Worm (Caenorhabditis elegans): ENCODE data around the gene E01G6.2.

Gene E01G6.2

DNA sequence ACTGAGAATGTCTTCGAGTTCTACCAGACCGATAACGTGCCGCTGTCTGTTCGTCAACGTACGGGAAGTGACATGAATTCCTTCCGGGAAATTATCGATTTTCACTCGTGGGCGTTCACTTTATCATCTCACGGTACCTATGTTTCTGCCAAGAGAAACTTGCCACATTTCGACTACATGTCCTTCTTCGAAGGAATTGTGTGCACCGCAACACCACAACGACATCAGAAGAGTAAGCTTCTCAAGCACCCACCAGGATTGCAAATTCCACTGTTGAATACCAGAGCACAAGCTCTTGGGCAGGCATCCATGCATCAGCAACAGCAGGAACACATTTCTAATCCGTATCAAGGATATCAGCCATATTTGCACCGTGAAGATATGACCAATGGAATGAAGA, 27.7 kb downstream of the E01G6.2 start:
- no peak for TF ChIP-seq tbx-37 (GFP tag; conservative IDR thresholded peaks at IDR 0.05)
- TF ChIP-seq hmg-4 (GFP tag; optimal IDR thresholded peaks at IDR 0.05) = no peak
- TF ChIP-seq pes-1 (GFP tag; IDR thresholded peaks at IDR 0.05) = no peak
- no peak for TF ChIP-seq ets-7 (tag; optimal IDR thresholded peaks at IDR 0.05)
- TF ChIP-seq ama-1 (optimal IDR thresholded peaks at IDR 0.05) = no peak
- no peak for TF ChIP-seq tbx-11 (GFP tag; IDR thresholded peaks at IDR 0.05)
- TF ChIP-seq hmbx-1 (tag; optimal IDR thresholded peaks at IDR 0.05) = no peak

DNA sequence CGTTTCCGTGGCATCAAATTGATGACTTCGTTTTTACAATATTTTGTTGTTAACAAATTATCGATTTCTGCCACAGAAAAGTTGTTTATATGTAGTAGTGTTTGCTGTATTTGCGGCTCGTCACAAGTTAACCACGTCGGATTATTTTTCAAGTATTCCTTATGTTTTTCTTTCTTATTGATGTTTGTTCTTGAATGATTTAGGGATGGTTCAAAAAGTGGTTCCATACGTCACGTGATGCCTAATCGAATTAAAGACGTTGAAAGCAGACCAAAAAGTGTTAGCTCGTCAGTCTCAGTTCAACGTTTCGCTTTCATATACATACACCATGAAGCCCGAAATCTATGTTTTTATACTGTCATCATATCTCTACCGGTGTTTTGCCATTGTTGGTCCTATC, 29.1 kb downstream of the E01G6.2 start, which contains the start of gene lips-2:
Gene lips-2 (plus strand): TSS at position 301 of the 400 bp plus-strand sequence.
- no peak for TF ChIP-seq scrt-1 (GFP tag; IDR thresholded peaks at IDR 0.05)
- TF ChIP-seq tra-4 (tag; optimal IDR thresholded peaks at IDR 0.05) = no peak
- no peak for TF ChIP-seq ets-7 (tag; optimal IDR thresholded peaks at IDR 0.05)
- no peak for TF ChIP-seq ceh-36 (tag; optimal IDR thresholded peaks at IDR 0.05)

DNA sequence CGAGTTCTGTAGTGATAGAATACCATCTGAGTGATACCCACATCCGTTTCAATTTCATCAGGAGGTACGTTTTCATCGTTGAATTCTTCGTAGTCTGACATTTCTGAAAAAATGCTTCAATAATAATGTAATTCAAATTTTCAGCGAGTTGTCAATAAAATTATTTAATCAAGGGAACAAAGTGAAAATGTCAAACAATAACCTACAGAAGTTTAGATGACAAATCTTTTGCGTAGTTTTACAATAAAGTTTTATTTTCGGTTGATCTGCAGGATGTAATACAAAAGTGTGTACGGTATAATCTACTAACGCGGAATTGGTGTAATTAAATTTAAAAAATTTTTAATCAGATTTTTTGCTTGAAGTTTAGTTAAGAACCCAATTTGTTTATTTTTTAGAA, 31.8 kb downstream of the E01G6.2 start, which contains the start of gene C04B4.5:
Gene C04B4.5 (minus strand): TSS at position 101 of the 400 bp plus-strand sequence.
- TF ChIP-seq pes-1 (GFP tag; IDR thresholded peaks at IDR 0.05) = no peak
- no peak for TF ChIP-seq sea-1 (GFP tag; conservative IDR thresholded peaks at IDR 0.05)
- no peak for TF ChIP-seq ama-1 (optimal IDR thresholded peaks at IDR 0.05)
- TF ChIP-seq tbx-37 (GFP tag; conservative IDR thresholded peaks at IDR 0.05) = no peak
- TF ChIP-seq ceh-36 (tag; optimal IDR thresholded peaks at IDR 0.05) = no peak
- no peak for TF ChIP-seq F13C5.2 (tag; optimal IDR thresholded peaks at IDR 0.05)
- TF ChIP-seq tbx-11 (GFP tag; IDR thresholded peaks at IDR 0.05) = no peak
- no peak for TF ChIP-seq B0310.2 (tag; optimal IDR thresholded peaks at IDR 0.05)
- no peak for TF ChIP-seq ets-7 (tag; optimal IDR thresholded peaks at IDR 0.05)
- no peak for TF ChIP-seq scrt-1 (GFP tag; IDR thresholded peaks at IDR 0.05)
- no peak for TF ChIP-seq hnd-1 (tag; optimal IDR thresholded peaks at IDR 0.05)
- TF ChIP-seq aly-1 (tag; optimal IDR thresholded peaks at IDR 0.05) = no peak
- no peak for TF ChIP-seq tra-4 (tag; optimal IDR thresholded peaks at IDR 0.05)
- no peak for TF ChIP-seq hmg-4 (GFP tag; optimal IDR thresholded peaks at IDR 0.05)
- TF ChIP-seq hmbx-1 (tag; optimal IDR thresholded peaks at IDR 0.05) = no peak
- no peak for TF ChIP-seq flt-1 (GFP tag; IDR thresholded peaks at IDR 0.05)
- no peak for TF ChIP-seq ceh-13 (GFP tag; optimal IDR thresholded peaks at IDR 0.05)

DNA sequence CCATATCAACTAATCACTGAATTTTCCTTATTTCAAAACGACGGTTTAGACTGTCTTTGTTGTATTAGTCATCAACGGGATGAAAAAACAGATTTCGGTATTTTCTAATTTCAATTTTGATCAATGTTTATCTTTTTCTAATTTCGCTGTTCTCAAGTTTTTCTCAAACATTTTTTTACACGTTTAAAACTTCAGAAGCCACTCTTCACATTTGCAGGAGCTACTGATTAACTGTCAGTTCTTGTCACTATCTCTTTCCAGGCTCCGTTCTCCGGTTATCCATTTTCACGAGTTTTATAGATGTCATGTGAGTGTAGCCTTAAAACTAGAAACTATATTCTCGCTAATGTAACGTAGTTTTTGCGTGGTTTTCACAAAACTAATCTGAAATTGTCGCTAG, 34.1 kb downstream of the E01G6.2 start, which contains the start of gene C04B4.4:
Gene C04B4.4 (plus strand): TSS at position 301 of the 400 bp plus-strand sequence.
- TF ChIP-seq tbx-11 (GFP tag; IDR thresholded peaks at IDR 0.05) = no peak
- no peak for TF ChIP-seq hnd-1 (tag; optimal IDR thresholded peaks at IDR 0.05)
- TF ChIP-seq ets-7 (tag; optimal IDR thresholded peaks at IDR 0.05) = no peak
- no peak for TF ChIP-seq ceh-36 (tag; optimal IDR thresholded peaks at IDR 0.05)
- TF ChIP-seq hmbx-1 (tag; optimal IDR thresholded peaks at IDR 0.05) = no peak
- no peak for TF ChIP-seq ama-1 (optimal IDR thresholded peaks at IDR 0.05)
- TF ChIP-seq tra-4 (tag; optimal IDR thresholded peaks at IDR 0.05) = no peak
- TF ChIP-seq ceh-13 (GFP tag; optimal IDR thresholded peaks at IDR 0.05) = no peak
- TF ChIP-seq sea-1 (GFP tag; conservative IDR thresholded peaks at IDR 0.05) = no peak
- no peak for TF ChIP-seq hmg-4 (GFP tag; optimal IDR thresholded peaks at IDR 0.05)
- no peak for TF ChIP-seq pes-1 (GFP tag; IDR thresholded peaks at IDR 0.05)
- TF ChIP-seq aly-1 (tag; optimal IDR thresholded peaks at IDR 0.05) = no peak

DNA sequence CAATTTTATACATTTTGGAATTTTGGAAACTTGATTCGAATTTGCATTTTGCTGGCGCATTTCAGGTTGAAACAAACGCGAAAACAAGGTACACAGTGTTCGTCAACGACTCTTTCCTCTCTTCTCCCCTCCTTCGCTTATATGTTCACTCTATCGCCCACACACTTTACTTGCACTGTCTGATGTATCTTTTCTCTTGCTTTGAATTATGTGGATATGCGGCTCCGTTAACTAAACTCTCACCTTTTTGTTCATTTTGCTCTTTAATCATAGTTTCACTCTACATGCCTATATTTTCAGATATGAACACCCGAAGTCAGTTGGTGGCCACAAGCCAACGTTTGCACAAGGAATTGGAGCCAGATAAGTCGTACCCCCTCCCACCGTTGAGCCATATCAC, 37.8 kb downstream of the E01G6.2 start, which contains the start of gene W06D11.1:
Gene W06D11.1 (plus strand): TSS at position 301 of the 400 bp plus-strand sequence.
- TF ChIP-seq ceh-13 (GFP tag; optimal IDR thresholded peaks at IDR 0.05) (no peak), F13C5.2 (tag; optimal IDR thresholded peaks at IDR 0.05) (no peak), tra-4 (tag; optimal IDR thresholded peaks at IDR 0.05) (no peak)

DNA sequence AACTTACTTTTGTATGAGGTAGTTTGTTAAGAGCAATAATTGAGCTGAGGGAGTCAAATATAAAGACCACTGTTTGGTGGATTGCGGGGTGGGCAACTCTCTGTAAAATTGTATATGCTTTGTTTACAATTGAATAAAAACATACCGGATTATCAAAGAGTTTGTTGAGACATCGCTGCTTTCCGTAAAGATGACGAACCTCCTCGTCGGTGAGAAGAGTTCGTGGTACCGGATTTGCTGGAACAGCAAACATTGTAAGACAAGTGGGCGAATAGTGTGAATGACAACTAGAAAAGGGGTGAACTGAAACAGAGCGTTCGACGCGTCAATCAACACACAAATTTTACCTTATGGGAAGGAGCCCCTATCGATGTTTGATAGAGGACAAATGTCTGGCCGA, 39.9 kb downstream of the E01G6.2 start, which contains the start of gene W06D11.2:
Gene W06D11.2 (minus strand): TSS at position 339 of the 400 bp plus-strand sequence.
- no peak for TF ChIP-seq F13C5.2 (tag; optimal IDR thresholded peaks at IDR 0.05)
- TF ChIP-seq tbx-11 (GFP tag; IDR thresholded peaks at IDR 0.05) = no peak
- no peak for TF ChIP-seq hmbx-1 (tag; optimal IDR thresholded peaks at IDR 0.05)
- TF ChIP-seq pes-1 (GFP tag; IDR thresholded peaks at IDR 0.05) = no peak
- no peak for TF ChIP-seq scrt-1 (GFP tag; IDR thresholded peaks at IDR 0.05)
- TF ChIP-seq ceh-36 (tag; optimal IDR thresholded peaks at IDR 0.05) = no peak
- no peak for TF ChIP-seq hmg-4 (GFP tag; optimal IDR thresholded peaks at IDR 0.05)
- TF ChIP-seq B0310.2 (tag; optimal IDR thresholded peaks at IDR 0.05) = no peak
- TF ChIP-seq hnd-1 (tag; optimal IDR thresholded peaks at IDR 0.05) = no peak
- no peak for TF ChIP-seq ama-1 (optimal IDR thresholded peaks at IDR 0.05)
- no peak for TF ChIP-seq ceh-13 (GFP tag; optimal IDR thresholded peaks at IDR 0.05)

DNA sequence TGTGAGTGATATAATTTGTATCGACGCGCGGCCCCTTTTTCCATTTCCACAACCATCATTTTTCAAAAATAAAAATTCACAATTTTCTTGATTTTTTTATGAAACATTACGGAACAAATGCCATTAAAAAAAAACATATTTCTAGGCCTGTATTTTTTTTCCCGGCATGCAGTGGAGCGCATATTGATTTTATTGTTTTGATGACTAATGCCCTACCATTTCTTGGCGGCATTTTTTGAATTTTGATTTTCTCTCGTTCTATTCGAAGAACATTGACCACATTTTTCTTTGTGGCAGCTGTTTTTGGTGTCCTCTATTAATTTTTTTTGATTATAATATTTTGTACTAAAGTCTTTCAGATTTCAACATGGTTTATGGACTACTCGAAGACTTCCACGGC, 41.9 kb downstream of the E01G6.2 start, which contains the start of gene W06D11.3:
Gene W06D11.3 (plus strand): TSS at position 360 of the 400 bp plus-strand sequence.
- TF ChIP-seq hmbx-1 (tag; optimal IDR thresholded peaks at IDR 0.05) (no peak), aly-1 (tag; optimal IDR thresholded peaks at IDR 0.05) (no peak), ama-1 (optimal IDR thresholded peaks at IDR 0.05) (no peak), scrt-1 (GFP tag; IDR thresholded peaks at IDR 0.05) (no peak), hmg-4 (GFP tag; optimal IDR thresholded peaks at IDR 0.05) (no peak), B0310.2 (tag; optimal IDR thresholded peaks at IDR 0.05) (no peak), sea-1 (GFP tag; conservative IDR thresholded peaks at IDR 0.05) (no peak), tbx-11 (GFP tag; IDR thresholded peaks at IDR 0.05) (no peak)

DNA sequence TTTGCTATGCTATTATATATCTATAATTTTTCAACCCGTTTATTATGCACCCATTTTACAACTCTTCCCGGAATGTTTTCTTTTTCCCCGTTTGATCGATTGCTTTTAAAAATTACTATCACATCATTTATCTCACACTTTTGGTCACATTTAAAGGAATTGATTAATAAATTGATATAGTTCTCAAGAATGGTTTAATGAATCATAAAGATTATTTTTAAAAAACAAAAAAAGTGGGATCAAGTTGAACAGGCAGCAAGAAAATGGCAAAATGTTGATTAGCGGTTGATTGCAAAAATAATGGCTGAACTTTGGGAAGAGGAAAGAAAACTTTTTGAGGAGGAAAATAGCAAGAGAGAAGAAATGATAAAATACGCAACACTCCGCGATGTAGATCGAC, 43.4 kb downstream of the E01G6.2 start, which contains the start of gene W06D11.5:
Gene W06D11.5 (plus strand): TSS at position 301 of the 400 bp plus-strand sequence.
- TF ChIP-seq scrt-1 (GFP tag; IDR thresholded peaks at IDR 0.05) (no peak), pes-1 (GFP tag; IDR thresholded peaks at IDR 0.05) (no peak), ceh-36 (tag; optimal IDR thresholded peaks at IDR 0.05) (no peak), sea-1 (GFP tag; conservative IDR thresholded peaks at IDR 0.05) (no peak), flt-1 (GFP tag; IDR thresholded peaks at IDR 0.05) (no peak)
